Worm (Caenorhabditis elegans) whole organism, midembryonic: ENCODE measurements around the gene emb-8.

Experiments used
- T22C8.4 ChIP-seq: fragments of 200-800 bp; sonication (Bioruptor generic); IDR thresholded peaks from 2 replicates; pipeline ENCODE4 v1.3.6; 2022; ENCODE audit warnings: missing genetic modification characterization, missing compliant biosample characterization
- cog-1 ChIP-seq: sonication (generic microtip); optimal IDR thresholded peaks from 2 replicates; lab custom pipeline; 2016; ENCODE audit warnings: missing genetic modification characterization, missing compliant biosample characterization
- flt-1 ChIP-seq: fragments of 200-800 bp; sonication (Bioruptor generic); IDR thresholded peaks from 2 replicates; pipeline ENCODE4 v1.3.6; 2022; ENCODE audit warnings: missing genetic modification characterization, missing compliant biosample characterization
- med-1 ChIP-seq: sonication (generic microtip); optimal IDR thresholded peaks from 2 replicates; lab custom pipeline; 2017; ENCODE audit warnings: missing genetic modification characterization, mild to moderate bottlenecking, missing compliant biosample characterization, antibody characterized with exemption, missing genetic modification reagents; ENCODE audit not compliant: insufficient read depth
- ref-1 ChIP-seq: fragments of 200-800 bp; sonication (Bioruptor generic); conservative IDR thresholded peaks from 2 replicates; pipeline ENCODE4 v1.3.6; 2022; ENCODE audit warnings: missing genetic modification reagents, missing genetic modification characterization, missing compliant biosample characterization
- ztf-23 ChIP-seq: fragments of 200-800 bp; sonication (Bioruptor generic); IDR thresholded peaks from 2 replicates; pipeline ENCODE4 v1.3.6; 2022; ENCODE audit warnings: missing genetic modification reagents, missing genetic modification characterization, missing compliant biosample characterization
- ztf-29 ChIP-seq: fragments of 200-800 bp; sonication (Bioruptor generic); IDR thresholded peaks from 2 replicates; pipeline ENCODE4 v1.3.6; 2022; ENCODE audit warnings: missing genetic modification reagents, missing genetic modification characterization, missing compliant biosample characterization

ce11 chrIII:5190671-5191174 is 8.8 kb downstream of the emb-8 start, which contains the start of gene hira-1:
- no peak for TF ChIP-seq T22C8.4 (GFP tag; lab: Robert Waterston, UW)
- no peak for TF ChIP-seq ref-1 (GFP tag; lab: Robert Waterston, UW)
- TF ChIP-seq cog-1 (tag; lab: Kevin White, UChicago): no peak
- TF ChIP-seq ztf-23: no peak
- TF ChIP-seq med-1: no peak
- TF ChIP-seq flt-1 (GFP tag; lab: Robert Waterston, UW): no peak
- no peak for TF ChIP-seq ztf-29 (GFP tag; lab: Robert Waterston, UW)
